Worm (Caenorhabditis elegans) whole organism, L4 larva: Measurements from ENCODE around the gene Y17D7B.3.

Source experiments
- aly-2 ChIP-seq: sonication (generic microtip); optimal IDR thresholded peaks from 2 replicates; lab custom pipeline; 2018; ENCODE audit warnings: missing biosample characterization, missing genetic modification characterization
- ceh-82 ChIP-seq: sonication (generic microtip); optimal IDR thresholded peaks from 2 replicates; lab custom pipeline; 2017; ENCODE audit warnings: missing biosample characterization, missing genetic modification characterization
- dve-1 ChIP-seq: sonication (generic microtip); optimal IDR thresholded peaks from 2 replicates; lab custom pipeline; 2017; ENCODE audit warnings: antibody characterized with exemption, mild to moderate bottlenecking, missing genetic modification characterization, missing compliant biosample characterization; ENCODE audit not compliant: insufficient read depth
- lin-13 ChIP-seq: fragments of 150-350 bp; optimal IDR thresholded peaks from 2 replicates; lab custom pipeline; 2014; ENCODE audit warnings: missing biosample characterization, missing genetic modification reagents, missing genetic modification characterization
- mes-2 ChIP-seq: sonication (generic microtip); optimal IDR thresholded peaks from 2 replicates; lab custom pipeline; 2016; ENCODE audit warnings: missing genotype, mild to moderate bottlenecking, missing genetic modification characterization, missing compliant biosample characterization; ENCODE audit not compliant: poor library complexity, severe bottlenecking
- nhr-48 ChIP-seq: sonication (generic microtip); optimal IDR thresholded peaks from 2 replicates; lab custom pipeline; 2016; ENCODE audit warnings: mild to moderate bottlenecking, missing genetic modification characterization, missing compliant biosample characterization
- unc-130 ChIP-seq: sonication (generic microtip); optimal IDR thresholded peaks from 2 replicates; lab custom pipeline; 2016; ENCODE audit warnings: missing genetic modification reagents, missing genetic modification characterization, missing compliant biosample characterization
- zag-1 ChIP-seq: fragments of 150-350 bp; optimal IDR thresholded peaks from 2 replicates; lab custom pipeline; 2014; ENCODE audit warnings: missing biosample characterization, missing genetic modification characterization

DNA sequence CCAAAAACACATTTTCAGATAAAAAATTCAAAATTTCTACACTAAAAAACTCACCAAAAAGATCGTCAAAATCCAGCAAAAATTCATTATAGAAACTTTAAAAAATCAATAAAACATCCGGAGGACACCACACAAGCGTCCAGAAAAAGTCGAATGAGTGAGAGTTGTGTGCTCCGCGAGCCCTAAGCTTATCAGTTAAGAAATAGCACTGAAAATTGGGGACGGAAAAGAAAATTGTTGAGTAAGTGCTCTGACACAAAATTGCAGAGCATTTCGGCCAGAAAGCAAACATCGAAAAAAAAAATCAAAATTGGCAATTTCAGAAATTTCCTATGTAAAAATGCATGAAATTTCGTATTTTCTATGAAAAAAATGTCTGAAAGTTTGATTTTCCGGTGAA, 48.9 kb downstream of the Y17D7B.3 start:
- TF ChIP-seq dve-1 (tag; lab: Kevin White, UChicago) (no peak), nhr-48 (tag; lab: Kevin White, UChicago) (no peak), unc-130 (GFP tag; lab: Kevin White, UChicago) (no peak), ceh-82 (tag; lab: Kevin White, UChicago) (no peak), lin-13 (GFP tag; lab: Kevin White, UChicago) (no peak), mes-2 (tag; lab: Kevin White, UChicago) (no peak), aly-2 (tag; lab: Kevin White, UChicago) (no peak), zag-1 (tag; lab: Kevin White, UChicago) (no peak)
